Fruit fly (Drosophila melanogaster) whole organism, embryonic: Measurements from ENCODE around the gene CG15818.

Experiments used
- CG10147 ChIP-seq: fragments of 200-800 bp; sonication (Bioruptor generic); optimal IDR thresholded peaks from 2 replicates; lab custom pipeline; 2019; ENCODE audit warnings: missing biosample characterization, mild to moderate bottlenecking, missing genetic modification characterization, moderate library complexity
- CG11085 ChIP-seq: fragments of 200-800 bp; sonication (Bioruptor generic); IDR thresholded peaks from 2 replicates; pipeline ENCODE4 v1.3.6; 2022; ENCODE audit warnings: missing biosample characterization, missing genetic modification characterization
- CG12659 ChIP-seq: fragments of 200-800 bp; sonication (Bioruptor generic); optimal IDR thresholded peaks from 3 replicates; lab custom pipeline; 2017; ENCODE audit warnings: mild to moderate bottlenecking, missing biosample characterization, missing genetic modification reagents, missing genetic modification characterization
- CG13287 ChIP-seq: fragments of 200-800 bp; sonication (Bioruptor generic); IDR thresholded peaks from 2 replicates; pipeline ENCODE4 v1.3.6; 2022; ENCODE audit warnings: missing biosample characterization, missing genetic modification characterization; ENCODE audit not compliant: partially characterized antibody
- CG13296 ChIP-seq: fragments of 200-800 bp; sonication (Bioruptor generic); optimal IDR thresholded peaks from 3 replicates; lab custom pipeline; 2018; ENCODE audit warnings: missing biosample characterization, mild to moderate bottlenecking, missing genetic modification characterization
- CG14050 ChIP-seq: fragments of 200-800 bp; sonication (Bioruptor generic); IDR thresholded peaks from 3 replicates; pipeline ENCODE4 v1.3.6; 2022; ENCODE audit warnings: missing biosample characterization, missing genetic modification characterization
- CG14667 ChIP-seq: fragments of 200-800 bp; sonication (Bioruptor generic); IDR thresholded peaks from 2 replicates; pipeline ENCODE4 v1.3.6; 2022; ENCODE audit warnings: missing biosample characterization, missing genetic modification characterization
- CG15073 ChIP-seq: fragments of 200-800 bp; sonication (Bioruptor generic); optimal IDR thresholded peaks from 2 replicates; lab custom pipeline; 2016; ENCODE audit warnings: missing biosample characterization, missing genetic modification characterization
- CG17802 ChIP-seq: fragments of 200-800 bp; sonication (Bioruptor generic); optimal IDR thresholded peaks from 2 replicates; lab custom pipeline; 2018; ENCODE audit warnings: missing biosample characterization, mild to moderate bottlenecking, missing genetic modification characterization, moderate library complexity
- CG18476 ChIP-seq: fragments of 200-800 bp; sonication (Bioruptor generic); optimal IDR thresholded peaks from 2 replicates; lab custom pipeline; 2016; ENCODE audit warnings: missing biosample characterization, mild to moderate bottlenecking, missing genetic modification characterization
- CG18619 ChIP-seq: fragments of 200-800 bp; sonication (Bioruptor generic); optimal IDR thresholded peaks from 3 replicates; lab custom pipeline; 2017; ENCODE audit warnings: missing biosample characterization, mild to moderate bottlenecking, missing genetic modification characterization
- CG2120 ChIP-seq: fragments of 200-800 bp; sonication (Bioruptor generic); optimal IDR thresholded peaks from 3 replicates; lab custom pipeline; 2016; ENCODE audit warnings: missing biosample characterization, missing genetic modification characterization
- CG3407 ChIP-seq: fragments of 200-800 bp; sonication (Bioruptor generic); optimal IDR thresholded peaks from 2 replicates; lab custom pipeline; 2018; ENCODE audit warnings: missing biosample characterization, mild to moderate bottlenecking, missing genetic modification characterization
- CG4730 ChIP-seq: fragments of 200-800 bp; sonication (Bioruptor generic); IDR thresholded peaks from 2 replicates; pipeline ENCODE4 v1.3.6; 2022; ENCODE audit warnings: missing biosample characterization, missing genetic modification characterization
- CG6689 ChIP-seq: fragments of 200-800 bp; sonication (Bioruptor generic); IDR thresholded peaks from 2 replicates; pipeline ENCODE4 v1.3.6; 2022; ENCODE audit warnings: missing biosample characterization, missing genetic modification characterization
- CG7372 ChIP-seq: fragments of 200-800 bp; sonication (Bioruptor generic); IDR thresholded peaks from 2 replicates; pipeline ENCODE4 v1.3.6; 2022; ENCODE audit warnings: missing biosample characterization, missing genetic modification characterization
- CG7839 ChIP-seq: fragments of 200-800 bp; sonication (Bioruptor generic); optimal IDR thresholded peaks from 3 replicates; lab custom pipeline; 2018; ENCODE audit warnings: missing biosample characterization, mild to moderate bottlenecking, missing genetic modification characterization, moderate library complexity
- CG8765 ChIP-seq: fragments of 200-800 bp; sonication (Bioruptor generic); IDR thresholded peaks from 2 replicates; pipeline ENCODE4 v1.3.6; 2022; ENCODE audit warnings: missing biosample characterization, missing genetic modification characterization
- CG8924 ChIP-seq: fragments of 200-800 bp; optimal IDR thresholded peaks from 3 replicates; lab custom pipeline; 2019; ENCODE audit warnings: missing biosample characterization, mild to moderate bottlenecking, missing genetic modification characterization, moderate library complexity
- CG9609 ChIP-seq: fragments of 200-800 bp; sonication (Bioruptor generic); optimal IDR thresholded peaks from 3 replicates; lab custom pipeline; 2016; ENCODE audit warnings: missing biosample characterization, missing genetic modification characterization
- CG9817 ChIP-seq: fragments of 200-800 bp; sonication (Bioruptor generic); optimal IDR thresholded peaks from 2 replicates; lab custom pipeline; 2018; ENCODE audit warnings: missing biosample characterization, mild to moderate bottlenecking, missing genetic modification characterization, moderate library complexity
- CG9932 ChIP-seq: fragments of 200-800 bp; sonication (Bioruptor generic); IDR thresholded peaks from 2 replicates; pipeline ENCODE4 v1.3.6; 2022; ENCODE audit warnings: missing biosample characterization, missing genetic modification characterization
- Chrac-16 ChIP-seq: fragments of 200-800 bp; sonication (Bioruptor generic); optimal IDR thresholded peaks from 3 replicates; lab custom pipeline; 2016; ENCODE audit warnings: missing biosample characterization, missing genetic modification characterization
- D ChIP-seq, 2 experiments: fragments of 200-800 bp in 1 of 2; fragments of >200 bp in 1 of 2; sonication (Bioruptor generic) in 1 of 2; optimal IDR thresholded peaks; 2 replicates in 1 of 2; 3 replicates in 1 of 2; lab custom pipeline; 2017; ENCODE audit warnings: mild to moderate bottlenecking in 1 of 2, missing biosample characterization in 1 of 2, missing genetic modification characterization in 1 of 2, missing genetic modification reagents in 1 of 2
- Dip2 ChIP-seq: fragments of 200-800 bp; sonication (Bioruptor generic); IDR thresholded peaks from 2 replicates; pipeline ENCODE4 v1.3.6; 2022; ENCODE audit warnings: missing biosample characterization, missing genetic modification characterization
- Fer1 ChIP-seq: fragments of 200-800 bp; sonication (Bioruptor generic); optimal IDR thresholded peaks from 2 replicates; lab custom pipeline; 2017; ENCODE audit warnings: missing biosample characterization, mild to moderate bottlenecking, missing genetic modification characterization
- Fer2 ChIP-seq: fragments of 200-800 bp; sonication (Bioruptor generic); optimal IDR thresholded peaks from 2 replicates; lab custom pipeline; 2018; ENCODE audit warnings: missing biosample characterization, mild to moderate bottlenecking, missing genetic modification characterization, moderate library complexity
- Hand ChIP-seq: fragments of 200-800 bp; sonication (Bioruptor generic); optimal IDR thresholded peaks from 2 replicates; lab custom pipeline; 2017; ENCODE audit warnings: mild to moderate bottlenecking, missing biosample characterization, missing genetic modification reagents, missing genetic modification characterization
- Hr39 ChIP-seq: fragments of >200 bp; optimal IDR thresholded peaks from 2 replicates; lab custom pipeline; 2017
- Hsf ChIP-seq: fragments of 200-800 bp; sonication (Bioruptor generic); optimal IDR thresholded peaks from 3 replicates; lab custom pipeline; 2016; ENCODE audit warnings: missing biosample characterization, missing genetic modification characterization
- Side ChIP-seq: fragments of 200-800 bp; sonication (Bioruptor generic); optimal IDR thresholded peaks from 2 replicates; lab custom pipeline; 2016; ENCODE audit warnings: missing biosample characterization, missing genetic modification characterization
- Sox102F ChIP-seq: fragments of 200-800 bp; sonication (Bioruptor generic); optimal IDR thresholded peaks from 2 replicates; lab custom pipeline; 2018; ENCODE audit warnings: missing biosample characterization, mild to moderate bottlenecking, missing genetic modification characterization, moderate library complexity
- ase ChIP-seq: fragments of 200-800 bp; sonication (Bioruptor generic); IDR thresholded peaks from 3 replicates; pipeline ENCODE4 v1.3.6; 2022; ENCODE audit warnings: missing biosample characterization, missing genetic modification characterization
- bab2 ChIP-seq: fragments of 200-800 bp; sonication (Bioruptor generic); optimal IDR thresholded peaks from 2 replicates; lab custom pipeline; 2016; ENCODE audit warnings: missing biosample characterization, missing genetic modification characterization
- cas ChIP-seq: fragments of 200-800 bp; sonication (Bioruptor generic); IDR thresholded peaks from 2 replicates; pipeline ENCODE4 v1.3.6; 2022; ENCODE audit warnings: missing biosample characterization, missing genetic modification characterization
- exex ChIP-seq: fragments of 200-800 bp; sonication (Bioruptor generic); optimal IDR thresholded peaks from 4 replicates; lab custom pipeline; 2018; ENCODE audit warnings: missing biosample characterization, mild to moderate bottlenecking, missing genetic modification characterization, moderate library complexity
- gfzf ChIP-seq: fragments of 200-800 bp; sonication (Bioruptor generic); optimal IDR thresholded peaks from 2 replicates; lab custom pipeline; 2016; ENCODE audit warnings: missing biosample characterization, mild to moderate bottlenecking, missing genetic modification characterization, moderate library complexity
- hkb ChIP-seq, 2 experiments: fragments of 200-800 bp in 1 of 2; fragments of >200 bp in 1 of 2; sonication (Bioruptor generic) in 1 of 2; IDR thresholded peaks in 1 of 2; optimal IDR thresholded peaks in 1 of 2; 2 replicates each; pipeline versions ENCODE4 v1.3.6 to Lab custom; 2017 to 2022; ENCODE audit warnings: missing biosample characterization in 1 of 2, missing genetic modification characterization in 1 of 2
- lilli ChIP-seq: fragments of 200-800 bp; sonication (Bioruptor generic); optimal IDR thresholded peaks from 3 replicates; lab custom pipeline; 2016; ENCODE audit warnings: missing biosample characterization, missing genetic modification characterization
- odd ChIP-seq: fragments of 200-800 bp; sonication (Bioruptor generic); optimal IDR thresholded peaks from 2 replicates; lab custom pipeline; 2017; ENCODE audit warnings: missing biosample characterization, mild to moderate bottlenecking, missing genetic modification characterization
- pho ChIP-seq: fragments of 200-800 bp; sonication (Bioruptor generic); optimal IDR thresholded peaks from 2 replicates; lab custom pipeline; 2016; ENCODE audit warnings: missing biosample characterization, missing genetic modification characterization
- slp2 ChIP-seq: fragments of 200-800 bp; sonication (Bioruptor generic); optimal IDR thresholded peaks from 2 replicates; lab custom pipeline; 2016; ENCODE audit warnings: missing biosample characterization, missing genetic modification characterization
- stc ChIP-seq: fragments of 200-800 bp; sonication (Bioruptor generic); IDR thresholded peaks from 2 replicates; pipeline ENCODE4 v1.3.6; 2022; ENCODE audit warnings: missing biosample characterization, missing genetic modification characterization
- tin ChIP-seq: fragments of 200-800 bp; sonication (Bioruptor generic); optimal IDR thresholded peaks from 3 replicates; lab custom pipeline; 2016; ENCODE audit warnings: missing biosample characterization, missing genetic modification characterization
- trh ChIP-seq: fragments of 200-800 bp; sonication (Bioruptor generic); optimal IDR thresholded peaks from 2 replicates; lab custom pipeline; 2016; ENCODE audit warnings: missing biosample characterization, missing genetic modification characterization
- usp ChIP-seq: fragments of >200 bp; optimal IDR thresholded peaks from 2 replicates; lab custom pipeline; 2017; ENCODE audit warnings: missing biosample characterization, missing genetic modification characterization
- vvl ChIP-seq: fragments of 200-800 bp; sonication (Bioruptor generic); IDR thresholded peaks from 2 replicates; pipeline ENCODE4 v1.3.6; 2022; ENCODE audit warnings: missing biosample characterization, missing genetic modification characterization
- yki ChIP-seq: fragments of >200 bp; optimal IDR thresholded peaks from 3 replicates; lab custom pipeline; 2018
- zfh1 ChIP-seq: fragments of 200-800 bp; sonication (Bioruptor generic); IDR thresholded peaks from 3 replicates; pipeline ENCODE4 v1.3.6; 2022; ENCODE audit warnings: missing biosample characterization, missing genetic modification characterization

Gene CG15818

DNA sequence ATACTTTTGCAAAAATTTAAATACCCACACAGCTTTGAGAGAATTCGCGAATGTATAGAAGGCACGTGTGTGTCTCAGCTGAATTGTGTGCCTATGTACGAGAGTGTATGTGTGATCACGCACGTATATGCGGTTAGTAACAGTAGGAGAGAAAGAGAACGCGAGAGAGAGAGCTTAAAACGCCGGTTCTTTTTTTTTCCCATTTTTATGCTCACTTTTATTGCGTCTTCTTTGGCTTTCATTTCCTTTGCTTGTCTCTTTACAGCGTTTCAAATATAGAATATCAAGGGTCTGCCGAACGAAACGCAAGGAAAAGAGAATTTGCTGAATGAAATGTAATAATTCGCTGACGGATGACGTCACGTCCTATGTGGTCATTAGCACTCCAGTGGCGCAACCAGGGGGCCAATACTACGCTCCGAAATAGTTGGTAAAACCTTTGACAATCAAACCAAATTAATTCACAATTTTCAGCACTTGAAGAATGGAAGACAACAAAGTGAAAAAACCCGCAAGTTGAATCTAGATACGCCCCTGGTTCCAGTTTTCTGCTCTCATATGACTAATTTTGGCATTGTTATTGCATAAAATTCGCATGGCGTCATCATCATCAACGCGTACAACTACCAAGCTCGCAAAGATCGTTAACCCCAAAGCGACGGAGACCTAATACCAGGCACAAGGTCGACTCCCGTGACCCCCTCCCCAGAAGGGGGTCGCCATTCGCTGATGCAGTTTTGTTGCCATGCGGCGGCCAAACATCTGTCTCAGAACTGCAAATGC lies 14.4 kb downstream of the CG15818 start (continued):
- TF ChIP-seq CG2120 (GFP tag; lab: Kevin White, UChicago), result peak; percentile 96
- no peak for TF ChIP-seq CG13287 (GFP tag; lab: Robert Waterston, UW)
- peak; percentile 61; the same call in 1 of the 2 replicates for TF ChIP-seq CG8765 (GFP tag; lab: Robert Waterston, UW)
- TF ChIP-seq zfh1, result 0 out of 3 replicates have a peak, but pooled peaks have one; percentile 9
- peak; percentile 26 for TF ChIP-seq tin (GFP tag; lab: Kevin White, UChicago)
- TF ChIP-seq CG9817 (tag; lab: Kevin White, UChicago), result peak; percentile 58
- peak; percentile 82 for TF ChIP-seq CG10147 (GFP tag; lab: Kevin White, UChicago)
- peak; percentile 68; the same call in 1 of the 2 replicates for TF ChIP-seq vvl
- no peak for TF ChIP-seq usp (GFP tag; lab: Kevin White, UChicago)
- peak; percentile 22 for TF ChIP-seq CG12659 (GFP tag; lab: Kevin White, UChicago)
- TF ChIP-seq cas, result peak; percentile 57; the same call in 1 of the 2 replicates
- TF ChIP-seq CG7372 (GFP tag; lab: Robert Waterston, UW), result 0 out of 2 replicates have a peak, but pooled peaks have one; percentile 42
- no peak for TF ChIP-seq CG17802
- peak; percentile 41 for TF ChIP-seq Chrac-16 (GFP tag; lab: Kevin White, UChicago)
- TF ChIP-seq CG14050 (GFP tag; lab: Robert Waterston, UW), result peak; percentile 21; the same call in 1 of the 3 replicates
- no peak for TF ChIP-seq CG15073
- TF ChIP-seq D (optimal IDR thresholded peaks at IDR 0.05; lab: Kevin White, UChicago), result no peak
- no peak for TF ChIP-seq D (GFP tag; optimal IDR thresholded peaks at IDR 0.05; lab: Kevin White, UChicago)
- TF ChIP-seq yki (lab: Kevin White, UChicago), result no peak
- TF ChIP-seq Side (GFP tag; lab: Kevin White, UChicago), result peak; percentile 36
- peak; percentile 6 for TF ChIP-seq Fer2 (tag; lab: Kevin White, UChicago)
- TF ChIP-seq Hr39 (lab: Kevin White, UChicago), result no peak
- no peak for TF ChIP-seq trh (GFP tag; lab: Kevin White, UChicago)
- no peak for TF ChIP-seq odd (GFP tag; lab: Kevin White, UChicago)
- TF ChIP-seq CG11085 (GFP tag; lab: Robert Waterston, UW), result peak; percentile 84
- TF ChIP-seq Hand (GFP tag; lab: Kevin White, UChicago), result peak; percentile 54
- TF ChIP-seq CG7839 (tag; lab: Kevin White, UChicago), result peak; percentile 61
- TF ChIP-seq pho, result peak; percentile 87
- TF ChIP-seq Hsf (GFP tag; lab: Kevin White, UChicago), result peak; percentile 68
- TF ChIP-seq gfzf, result no peak
- TF ChIP-seq ase, result 0 out of 3 replicates have a peak, but pooled peaks have one; percentile 8
- no peak for TF ChIP-seq hkb (optimal IDR thresholded peaks at IDR 0.05; lab: Kevin White, UChicago)
- TF ChIP-seq hkb (GFP tag; IDR thresholded peaks at IDR 0.05; lab: Robert Waterston, UW), result peak; percentile 63; the same call in 1 of the 2 replicates
- peak; percentile 43; the same call in 1 of the 2 replicates for TF ChIP-seq CG4730 (GFP tag; lab: Robert Waterston, UW)
- TF ChIP-seq CG3407 (GFP tag; lab: Kevin White, UChicago), result no peak
- no peak for TF ChIP-seq Dip2 (GFP tag; lab: Robert Waterston, UW)
- TF ChIP-seq CG13296 (GFP tag; lab: Kevin White, UChicago), result no peak
- TF ChIP-seq CG6689, result 0 out of 2 replicates have a peak, but pooled peaks have one; percentile 34
- peak; percentile 50 for TF ChIP-seq bab2 (GFP tag; lab: Kevin White, UChicago)
- peak; percentile 52 for TF ChIP-seq CG9609 (GFP tag; lab: Kevin White, UChicago)
- TF ChIP-seq exex (tag; lab: Kevin White, UChicago), result no peak
- no peak for TF ChIP-seq slp2 (GFP tag; lab: Kevin White, UChicago)
- TF ChIP-seq CG18619, result peak; percentile 51
- peak; percentile 94 for TF ChIP-seq CG9932 (GFP tag; lab: Robert Waterston, UW)
- peak; percentile 91 for TF ChIP-seq lilli
- peak; percentile 31; the same call in 1 of the 2 replicates for TF ChIP-seq CG14667 (GFP tag; lab: Robert Waterston, UW)
- no peak for TF ChIP-seq CG18476 (GFP tag; lab: Kevin White, UChicago)
- peak; percentile 22; the same call in 1 of the 2 replicates for TF ChIP-seq stc (GFP tag; lab: Robert Waterston, UW)
- peak; percentile 6 for TF ChIP-seq CG8924 (tag; lab: Kevin White, UChicago)
- TF ChIP-seq Sox102F, result peak; percentile 32
- peak; percentile 30 for TF ChIP-seq Fer1 (GFP tag; lab: Kevin White, UChicago)
